Worm (Caenorhabditis elegans): ENCODE measurements around the gene C27F2.4.

ce11 chrIII:4924134-4924533, 36.0 kb downstream of the C27F2.4 start:
- TF ChIP-seq him-1 (tag; optimal IDR thresholded peaks at IDR 0.05) = no peak
- no peak for TF ChIP-seq dao-5 (tag; optimal IDR thresholded peaks at IDR 0.05)
- no peak for TF ChIP-seq W03F9.2 (tag; optimal IDR thresholded peaks at IDR 0.05)
